Worm (Caenorhabditis elegans): ENCODE measurements around the gene R04F11.3.

DNA sequence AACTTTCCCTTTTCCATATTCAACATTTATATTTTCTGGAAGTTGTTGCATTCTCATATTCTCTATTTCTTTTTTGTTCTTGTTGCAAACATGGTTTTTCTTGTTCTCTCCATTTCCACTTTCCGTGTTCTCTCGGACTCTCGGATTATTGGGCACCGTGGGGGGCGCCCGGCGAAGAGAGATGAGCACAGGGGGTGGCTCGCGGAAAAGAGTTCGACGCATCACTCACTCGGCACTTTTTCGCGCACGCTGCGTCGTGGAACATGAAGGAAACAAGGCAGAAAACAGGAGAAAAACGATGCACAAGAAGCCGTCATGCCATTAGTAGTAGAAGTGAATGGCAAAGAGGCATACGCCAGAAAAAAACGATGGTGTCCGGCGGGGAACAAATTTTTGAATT lies 9.7 kb upstream of the R04F11.3 start:
- TF ChIP-seq hlh-8 (tag; optimal IDR thresholded peaks at IDR 0.05) (no peak), tbx-2 (tag; optimal IDR thresholded peaks at IDR 0.05) (no peak), elt-4 (tag; optimal IDR thresholded peaks at IDR 0.05) (no peak), nhr-11 (tag; optimal IDR thresholded peaks at IDR 0.05) (no peak), lin-11 (tag; optimal IDR thresholded peaks at IDR 0.05) (no peak), ceh-9 (tag; optimal IDR thresholded peaks at IDR 0.05) (no peak), pha-4 (tag; optimal IDR thresholded peaks at IDR 0.05) (no peak), ttx-3 (tag; optimal IDR thresholded peaks at IDR 0.05) (no peak), ceh-24 (tag; optimal IDR thresholded peaks at IDR 0.05) (no peak), ceh-30 (tag; optimal IDR thresholded peaks at IDR 0.05) (no peak), ceh-45 (GFP tag; IDR thresholded peaks at IDR 0.05) (no peak)

Data from whole organism, late embryonic.